Fruit fly (Drosophila melanogaster) whole organism, embryonic: ENCODE results near the gene Kdm3.

ENCODE experiments used
- Adf1 ChIP-seq: fragments of 200-800 bp; sonication (Bioruptor generic); IDR thresholded peaks from 2 replicates; pipeline ENCODE4 v1.3.6; 2022; ENCODE audit warnings: missing biosample characterization, missing genetic modification characterization
- Blimp-1 ChIP-seq: fragments of 200-800 bp; sonication (Bioruptor generic); optimal IDR thresholded peaks from 3 replicates; lab custom pipeline; 2018; ENCODE audit warnings: missing biosample characterization, missing genetic modification characterization, mild to moderate bottlenecking, moderate library complexity, missing genetic modification reagents
- CG10147 ChIP-seq: fragments of 200-800 bp; sonication (Bioruptor generic); optimal IDR thresholded peaks from 2 replicates; lab custom pipeline; 2019; ENCODE audit warnings: missing biosample characterization, mild to moderate bottlenecking, missing genetic modification characterization, moderate library complexity
- CG11695 ChIP-seq: fragments of 200-800 bp; sonication (Bioruptor generic); IDR thresholded peaks from 3 replicates; pipeline ENCODE4 v1.3.6; 2022; ENCODE audit warnings: missing biosample characterization, missing genetic modification characterization
- CG12071 ChIP-seq: fragments of 200-800 bp; sonication (Bioruptor generic); optimal IDR thresholded peaks from 3 replicates; lab custom pipeline; 2018; ENCODE audit warnings: missing biosample characterization, mild to moderate bottlenecking, missing genetic modification characterization
- CG1233 ChIP-seq: fragments of 200-800 bp; sonication (Bioruptor generic); optimal IDR thresholded peaks from 4 replicates; lab custom pipeline; 2018; ENCODE audit warnings: missing biosample characterization, mild to moderate bottlenecking, missing genetic modification characterization
- CG13287 ChIP-seq: fragments of 200-800 bp; sonication (Bioruptor generic); IDR thresholded peaks from 2 replicates; pipeline ENCODE4 v1.3.6; 2022; ENCODE audit warnings: missing biosample characterization, missing genetic modification characterization; ENCODE audit not compliant: partially characterized antibody
- CG13894 ChIP-seq: fragments of 200-800 bp; sonication (Bioruptor generic); optimal IDR thresholded peaks from 3 replicates; lab custom pipeline; 2018; ENCODE audit warnings: missing biosample characterization, mild to moderate bottlenecking, missing genetic modification characterization, moderate library complexity
- CG14710 ChIP-seq: fragments of 200-800 bp; sonication (Bioruptor generic); optimal IDR thresholded peaks from 3 replicates; lab custom pipeline; 2019; ENCODE audit warnings: missing biosample characterization, mild to moderate bottlenecking, missing genetic modification characterization, moderate library complexity
- CG15601 ChIP-seq: fragments of 200-800 bp; sonication (Bioruptor generic); optimal IDR thresholded peaks from 3 replicates; lab custom pipeline; 2019; ENCODE audit warnings: missing biosample characterization, mild to moderate bottlenecking, missing genetic modification characterization, moderate library complexity
- CG16779 ChIP-seq: fragments of 200-800 bp; sonication (Bioruptor generic); IDR thresholded peaks from 2 replicates; pipeline ENCODE4 v1.3.6; 2022; ENCODE audit warnings: missing biosample characterization, missing genetic modification characterization
- CG1832 ChIP-seq: fragments of 200-800 bp; sonication (Bioruptor generic); optimal IDR thresholded peaks from 2 replicates; lab custom pipeline; 2017; ENCODE audit warnings: missing biosample characterization, mild to moderate bottlenecking, missing genetic modification characterization, inconsistent platforms
- CG18599 ChIP-seq: fragments of 200-800 bp; sonication (Bioruptor generic); optimal IDR thresholded peaks from 3 replicates; lab custom pipeline; 2017; ENCODE audit warnings: missing biosample characterization, missing genetic modification characterization, mild to moderate bottlenecking, moderate library complexity, missing genetic modification reagents
- CG2116 ChIP-seq: fragments of 200-800 bp; sonication (Bioruptor generic); optimal IDR thresholded peaks from 3 replicates; lab custom pipeline; 2018; ENCODE audit warnings: missing biosample characterization, mild to moderate bottlenecking, missing genetic modification characterization
- CG31365 ChIP-seq: fragments of 200-800 bp; sonication (Bioruptor generic); optimal IDR thresholded peaks from 2 replicates; lab custom pipeline; 2018; ENCODE audit warnings: missing biosample characterization, mild to moderate bottlenecking, missing genetic modification characterization
- CG32532 ChIP-seq: fragments of 200-800 bp; sonication (Bioruptor generic); IDR thresholded peaks from 2 replicates; pipeline ENCODE4 v1.3.6; 2022; ENCODE audit warnings: missing biosample characterization, missing genetic modification characterization
- CG4730 ChIP-seq: fragments of 200-800 bp; sonication (Bioruptor generic); IDR thresholded peaks from 2 replicates; pipeline ENCODE4 v1.3.6; 2022; ENCODE audit warnings: missing biosample characterization, missing genetic modification characterization
- CG5953 ChIP-seq: fragments of 200-800 bp; sonication (Bioruptor generic); IDR thresholded peaks from 2 replicates; pipeline ENCODE4 v1.3.6; 2022; ENCODE audit warnings: missing biosample characterization, missing genetic modification characterization
- CG6854 ChIP-seq: fragments of 200-800 bp; sonication (Bioruptor generic); optimal IDR thresholded peaks from 3 replicates; lab custom pipeline; 2017; ENCODE audit warnings: missing biosample characterization, mild to moderate bottlenecking, missing genetic modification characterization
- CG8290 ChIP-seq, 3 experiments: fragments of 200-800 bp; sonication (Bioruptor generic); optimal IDR thresholded peaks; 2 replicates each; lab custom pipeline; 2016 to 2019; ENCODE audit warnings: missing biosample characterization in 3 of 3, missing genetic modification characterization in 3 of 3, mild to moderate bottlenecking in 2 of 3, moderate library complexity in 1 of 3
- CG9932 ChIP-seq: fragments of 200-800 bp; sonication (Bioruptor generic); IDR thresholded peaks from 2 replicates; pipeline ENCODE4 v1.3.6; 2022; ENCODE audit warnings: missing biosample characterization, missing genetic modification characterization
- Deaf1 ChIP-seq: fragments of 200-800 bp; optimal IDR thresholded peaks from 3 replicates; lab custom pipeline; 2019; ENCODE audit warnings: missing biosample characterization, mild to moderate bottlenecking, missing genetic modification characterization, moderate library complexity
- Dfd ChIP-seq, 2 experiments: fragments of >200 bp; optimal IDR thresholded peaks; 2 replicates each; lab custom pipeline; 2017; ENCODE audit warnings: missing biosample characterization in 2 of 2, missing genetic modification characterization in 2 of 2
- Fer1 ChIP-seq: fragments of 200-800 bp; sonication (Bioruptor generic); optimal IDR thresholded peaks from 2 replicates; lab custom pipeline; 2017; ENCODE audit warnings: missing biosample characterization, mild to moderate bottlenecking, missing genetic modification characterization
- H15 ChIP-seq: fragments of 200-800 bp; sonication (Bioruptor generic); IDR thresholded peaks from 3 replicates; pipeline ENCODE4 v1.3.6; 2022; ENCODE audit warnings: missing biosample characterization, missing genetic modification characterization
- Hey ChIP-seq: fragments of 200-800 bp; sonication (Bioruptor generic); optimal IDR thresholded peaks from 3 replicates; lab custom pipeline; 2018; ENCODE audit warnings: missing biosample characterization, mild to moderate bottlenecking, missing genetic modification characterization
- Hr51 ChIP-seq, 2 experiments: fragments of 200-800 bp; sonication (Bioruptor generic); optimal IDR thresholded peaks; 2 replicates in 1 of 2; 3 replicates in 1 of 2; lab custom pipeline; 2016 to 2018; ENCODE audit warnings: missing biosample characterization in 2 of 2, missing genetic modification characterization in 2 of 2, mild to moderate bottlenecking in 1 of 2, moderate library complexity in 1 of 2
- Med ChIP-seq: fragments of 200-800 bp; sonication (Bioruptor generic); peaks from one replicate; lab custom pipeline; 2016; ENCODE audit warnings: missing biosample characterization, missing genetic modification characterization, mild to moderate bottlenecking, inconsistent platforms, moderate library complexity
- Spps ChIP-seq: fragments of 200-800 bp; sonication (Bioruptor generic); optimal IDR thresholded peaks from 2 replicates; lab custom pipeline; 2018; ENCODE audit warnings: missing biosample characterization, mild to moderate bottlenecking, missing genetic modification characterization
- Ssrp ChIP-seq: fragments of 200-800 bp; sonication (Bioruptor generic); optimal IDR thresholded peaks from 2 replicates; lab custom pipeline; 2018; ENCODE audit warnings: missing biosample characterization, mild to moderate bottlenecking, missing genetic modification characterization, moderate library complexity
- amos ChIP-seq: fragments of 200-800 bp; sonication (Bioruptor generic); IDR thresholded peaks from 2 replicates; pipeline ENCODE4 v1.3.6; 2022; ENCODE audit warnings: missing biosample characterization, missing genetic modification characterization; ENCODE audit not compliant: partially characterized antibody
- ap ChIP-seq: fragments of 200-800 bp; sonication (Bioruptor generic); IDR thresholded peaks from 2 replicates; pipeline ENCODE4 v1.3.6; 2022; ENCODE audit warnings: missing biosample characterization, missing genetic modification characterization
- cg ChIP-seq: fragments of 200-800 bp; sonication (Bioruptor generic); optimal IDR thresholded peaks from 3 replicates; lab custom pipeline; 2019; ENCODE audit warnings: missing biosample characterization, mild to moderate bottlenecking, missing genetic modification characterization, moderate library complexity
- chif ChIP-seq, 2 experiments: fragments of 200-800 bp; sonication (Bioruptor generic); optimal IDR thresholded peaks; 3 replicates each; lab custom pipeline; 2016; ENCODE audit warnings: missing biosample characterization in 2 of 2, missing genetic modification characterization in 2 of 2
- ci ChIP-seq: fragments of 200-800 bp; sonication (Bioruptor generic); IDR thresholded peaks from 3 replicates; pipeline ENCODE4 v1.3.6; 2022; ENCODE audit warnings: missing biosample characterization, missing genetic modification characterization
- crol ChIP-seq: fragments of 200-800 bp; sonication (Bioruptor generic); IDR thresholded peaks from 2 replicates; pipeline ENCODE4 v1.3.6; 2022; ENCODE audit warnings: missing biosample characterization, missing genetic modification characterization
- cwo ChIP-seq: fragments of 200-800 bp; sonication (Bioruptor generic); optimal IDR thresholded peaks from 3 replicates; lab custom pipeline; 2017; ENCODE audit warnings: missing biosample characterization, missing genetic modification characterization, mild to moderate bottlenecking, moderate library complexity, missing genetic modification reagents
- dan ChIP-seq: fragments of 200-800 bp; sonication (Bioruptor generic); IDR thresholded peaks from 2 replicates; pipeline ENCODE4 v1.3.6; 2022; ENCODE audit warnings: missing biosample characterization, missing genetic modification characterization
- dmrt99B ChIP-seq: fragments of 200-800 bp; sonication (Bioruptor generic); optimal IDR thresholded peaks from 2 replicates; lab custom pipeline; 2018; ENCODE audit warnings: missing biosample characterization, mild to moderate bottlenecking, missing genetic modification characterization, moderate library complexity
- exex ChIP-seq: fragments of 200-800 bp; sonication (Bioruptor generic); optimal IDR thresholded peaks from 4 replicates; lab custom pipeline; 2018; ENCODE audit warnings: missing biosample characterization, mild to moderate bottlenecking, missing genetic modification characterization, moderate library complexity
- gce ChIP-seq: fragments of 200-800 bp; sonication (Bioruptor generic); IDR thresholded peaks from 3 replicates; pipeline ENCODE4 v1.3.6; 2022; ENCODE audit warnings: missing biosample characterization, missing genetic modification characterization
- lilli ChIP-seq: fragments of 200-800 bp; sonication (Bioruptor generic); optimal IDR thresholded peaks from 3 replicates; lab custom pipeline; 2016; ENCODE audit warnings: missing biosample characterization, missing genetic modification characterization
- mirr ChIP-seq: fragments of 200-800 bp; sonication (Bioruptor generic); optimal IDR thresholded peaks from 3 replicates; lab custom pipeline; 2018; ENCODE audit warnings: missing biosample characterization, mild to moderate bottlenecking, missing genetic modification characterization
- nerfin-1 ChIP-seq: fragments of 200-800 bp; sonication (Bioruptor generic); optimal IDR thresholded peaks from 3 replicates; lab custom pipeline; 2019; ENCODE audit warnings: missing biosample characterization, mild to moderate bottlenecking, missing genetic modification characterization, moderate library complexity
- row ChIP-seq: fragments of 200-800 bp; sonication (Bioruptor generic); IDR thresholded peaks from 3 replicates; pipeline ENCODE4 v1.3.6; 2022; ENCODE audit warnings: missing biosample characterization, missing genetic modification characterization
- run ChIP-seq: fragments of 200-800 bp; sonication (Bioruptor generic); optimal IDR thresholded peaks from 3 replicates; lab custom pipeline; 2018; ENCODE audit warnings: missing biosample characterization, mild to moderate bottlenecking, missing genetic modification characterization
- scrt ChIP-seq: fragments of 200-800 bp; sonication (Bioruptor generic); optimal IDR thresholded peaks from 2 replicates; lab custom pipeline; 2018; ENCODE audit warnings: missing biosample characterization, mild to moderate bottlenecking, missing genetic modification characterization, moderate library complexity
- sisA ChIP-seq: fragments of 200-800 bp; sonication (Bioruptor generic); IDR thresholded peaks from 2 replicates; pipeline ENCODE4 v1.3.6; 2022; ENCODE audit warnings: missing biosample characterization, missing genetic modification characterization
- slbo ChIP-seq: fragments of 200-800 bp; sonication (Bioruptor generic); IDR thresholded peaks from 2 replicates; pipeline ENCODE4 v1.3.6; 2022; ENCODE audit warnings: missing biosample characterization, missing genetic modification characterization

Gene Kdm3

dm6 chr3R:9491065-9491567 lies 24.7 kb upstream of the Kdm3 start:
- TF ChIP-seq CG4730 (no peak), CG10147 (GFP tag; lab: Kevin White, UChicago) (no peak), cg (GFP tag; lab: Kevin White, UChicago) (peak; percentile 35), Ssrp (tag; lab: Kevin White, UChicago) (no peak), CG1832 (GFP tag; lab: Kevin White, UChicago) (peak; percentile 20), CG2116 (no peak), CG9932 (peak; percentile 16; the same call in 1 of the 2 replicates), dan (GFP tag; lab: Robert Waterston, UW) (no peak), nerfin-1 (no peak), CG6854 (GFP tag; lab: Kevin White, UChicago) (peak; percentile 32), CG15601 (tag; lab: Kevin White, UChicago) (no peak), Med (GFP tag; lab: Kevin White, UChicago) (peak; percentile 48), CG32532 (GFP tag; lab: Robert Waterston, UW) (0 out of 2 replicates have a peak, but pooled peaks have one; percentile 26), gce (GFP tag; lab: Robert Waterston, UW) (no peak), dmrt99B (tag; lab: Kevin White, UChicago) (no peak), crol (peak; percentile 90), CG31365 (tag; lab: Kevin White, UChicago) (no peak), CG11695 (GFP tag; lab: Robert Waterston, UW) (no peak), cwo (GFP tag; lab: Kevin White, UChicago) (peak; percentile 7), run (no peak), Fer1 (GFP tag; lab: Kevin White, UChicago) (peak; percentile 34), H15 (no peak), row (GFP tag; lab: Robert Waterston, UW) (0 out of 3 replicates have a peak, but pooled peaks have one; percentile 6), amos (GFP tag; lab: Robert Waterston, UW) (peak; percentile 18; the same call in 1 of the 2 replicates), Blimp-1 (GFP tag; lab: Kevin White, UChicago) (no peak), CG5953 (GFP tag; lab: Robert Waterston, UW) (no peak), Spps (tag; lab: Kevin White, UChicago) (no peak), CG16779 (GFP tag; lab: Robert Waterston, UW) (peak; percentile 69; the same call in 1 of the 2 replicates), sisA (GFP tag; lab: Robert Waterston, UW) (no peak), ap (GFP tag; lab: Robert Waterston, UW) (no peak), mirr (GFP tag; lab: Kevin White, UChicago) (peak; percentile 75), CG1233 (no peak), chif (GFP tag; optimal IDR thresholded peaks at IDR 0.05; lab: Kevin White, UChicago) (no peak), ci (GFP tag; lab: Robert Waterston, UW) (0 out of 3 replicates have a peak, but pooled peaks have one; percentile 23), CG14710 (tag; lab: Kevin White, UChicago) (no peak), CG13894 (tag; lab: Kevin White, UChicago) (peak; percentile 75), Deaf1 (peak; percentile 87), lilli (no peak), Dfd (GFP tag; optimal IDR thresholded peaks at IDR 0.05; lab: Kevin White, UChicago) (no peak), Adf1 (GFP tag; lab: Robert Waterston, UW) (peak; percentile 25; the same call in 1 of the 2 replicates), slbo (no peak), CG8290 (GFP tag; optimal IDR thresholded peaks at IDR 0.05; lab: Kevin White, UChicago) (no peak), CG8290 (tag; optimal IDR thresholded peaks at IDR 0.05; lab: Kevin White, UChicago) (peak in 1 of 2 experiments; percentile 18), CG18599 (GFP tag; lab: Kevin White, UChicago) (peak; percentile 35), exex (tag; lab: Kevin White, UChicago) (peak; percentile 26), Hey (tag; lab: Kevin White, UChicago) (peak; percentile 24), CG13287 (GFP tag; lab: Robert Waterston, UW) (no peak), CG12071 (GFP tag; lab: Kevin White, UChicago) (peak; percentile 44), Hr51 (GFP tag; optimal IDR thresholded peaks at IDR 0.05; lab: Kevin White, UChicago) (peak in 1 of 2 experiments; percentile 71), scrt (GFP tag; lab: Kevin White, UChicago) (peak; percentile 43)
